Worm (Caenorhabditis elegans) whole organism, mixed stage, embryonic: ENCODE data around the gene gcy-5.

Source experiments
- elt-3 ChIP-seq: fragments of 150-350 bp; optimal IDR thresholded peaks from 2 replicates; lab custom pipeline; 2014; ENCODE audit warnings: missing biosample characterization, missing genetic modification characterization
- flh-1 ChIP-seq: fragments of 200-800 bp; sonication (Bioruptor generic); optimal IDR thresholded peaks from 2 replicates; lab custom pipeline; 2018; ENCODE audit warnings: mild to moderate bottlenecking, missing genetic modification characterization, moderate library complexity, missing compliant biosample characterization
- lin-13 ChIP-seq: fragments of 150-350 bp; optimal IDR thresholded peaks from 2 replicates; lab custom pipeline; 2014; ENCODE audit warnings: missing biosample characterization, missing genetic modification characterization
- mep-1 ChIP-seq: fragments of 150-350 bp; optimal IDR thresholded peaks from 2 replicates; lab custom pipeline; 2017; ENCODE audit warnings: missing biosample characterization, missing genetic modification reagents, missing genetic modification characterization, inconsistent platforms
- nhr-12 ChIP-seq: fragments of 150-350 bp; optimal IDR thresholded peaks from 2 replicates; lab custom pipeline; 2014; ENCODE audit warnings: missing biosample characterization, missing genetic modification characterization
- nhr-237 ChIP-seq: fragments of 150-350 bp; optimal IDR thresholded peaks from 2 replicates; lab custom pipeline; 2014; ENCODE audit warnings: missing biosample characterization, missing genetic modification characterization
- pha-4 ChIP-seq: fragments of 150-350 bp; optimal IDR thresholded peaks from 2 replicates; lab custom pipeline; 2018; ENCODE audit warnings: missing biosample characterization, missing genetic modification reagents, missing genetic modification characterization
- snpc-4 ChIP-seq: fragments of 150-350 bp; optimal IDR thresholded peaks from 2 replicates; lab custom pipeline; 2014; ENCODE audit warnings: missing biosample characterization, missing genetic modification characterization
- unc-39 ChIP-seq: fragments of 150-350 bp; optimal IDR thresholded peaks from 2 replicates; lab custom pipeline; 2014; ENCODE audit warnings: missing biosample characterization, missing genetic modification characterization

- TF ChIP-seq pha-4 (tag; lab: Kevin White, UChicago): no peak
- no peak for TF ChIP-seq snpc-4 (tag; lab: Kevin White, UChicago)
- TF ChIP-seq flh-1 (GFP tag; lab: Kevin White, UChicago): no peak
- no peak for TF ChIP-seq mep-1 (tag; lab: Kevin White, UChicago)
- no peak for TF ChIP-seq nhr-237 (tag; lab: Kevin White, UChicago)
- no peak for TF ChIP-seq unc-39 (tag; lab: Kevin White, UChicago)
- no peak for TF ChIP-seq nhr-12 (tag; lab: Kevin White, UChicago)
- TF ChIP-seq elt-3: no peak
- TF ChIP-seq lin-13 (tag; lab: Kevin White, UChicago): no peak
Observed at ce11 chrII:10284991-10285390, 31.0 kb downstream of the gcy-5 start.
